Worm (Caenorhabditis elegans) whole organism, young adult: ENCODE data around the gene gst-34.
A peak's percentile ranks its signal among the peaks of the same experiment; 100 is the strongest.

ENCODE experiments used
- C06A6.2 ChIP-seq: fragments of 200-800 bp; sonication (Bioruptor generic); conservative IDR thresholded peaks from 2 replicates; pipeline ENCODE4 v1.3.6; 2022; ENCODE audit warnings: missing genetic modification characterization, missing compliant biosample characterization
- C17E4.6 ChIP-seq: fragments of 200-800 bp; sonication (Bioruptor generic); IDR thresholded peaks from 2 replicates; pipeline ENCODE4 v1.3.6; 2022; ENCODE audit warnings: missing genetic modification reagents, missing genetic modification characterization, missing compliant biosample characterization
- F37B4.10 ChIP-seq: fragments of 200-800 bp; sonication (Bioruptor generic); IDR thresholded peaks from 2 replicates; pipeline ENCODE4 v1.3.6; 2022; ENCODE audit warnings: missing genetic modification characterization, missing compliant biosample characterization
- F52B5.7 ChIP-seq: sonication (generic microtip); optimal IDR thresholded peaks from 2 replicates; lab custom pipeline; 2016; ENCODE audit warnings: mild to moderate bottlenecking, missing genetic modification characterization, missing compliant biosample characterization
- K11D2.4 ChIP-seq: fragments of 200-800 bp; sonication (Bioruptor generic); IDR thresholded peaks from 2 replicates; pipeline ENCODE4 v1.3.6; 2022; ENCODE audit warnings: missing genetic modification reagents, missing genetic modification characterization, missing compliant biosample characterization
- T07F8.4 ChIP-seq: sonication (generic microtip); optimal IDR thresholded peaks from 2 replicates; lab custom pipeline; 2016; ENCODE audit warnings: mild to moderate bottlenecking, missing genetic modification characterization, moderate library complexity, missing compliant biosample characterization
- Y53F4B.3 ChIP-seq: fragments of 200-800 bp; sonication (Bioruptor generic); IDR thresholded peaks from 2 replicates; pipeline ENCODE4 v1.3.6; 2022; ENCODE audit warnings: missing genetic modification reagents, missing genetic modification characterization, missing compliant biosample characterization
- Y53G8AR.9 ChIP-seq: fragments of 200-800 bp; sonication (Bioruptor generic); conservative IDR thresholded peaks from 2 replicates; pipeline ENCODE4 v1.3.6; 2022; ENCODE audit warnings: missing genetic modification reagents, missing genetic modification characterization, missing compliant biosample characterization
- aptf-2 ChIP-seq: fragments of 200-800 bp; sonication (Bioruptor generic); conservative IDR thresholded peaks from 2 replicates; pipeline ENCODE4 v1.3.6; 2022; ENCODE audit warnings: missing genetic modification reagents, missing genetic modification characterization, missing compliant biosample characterization
- attf-3 ChIP-seq: fragments of 200-800 bp; sonication (Bioruptor generic); conservative IDR thresholded peaks from 2 replicates; pipeline ENCODE4 v1.3.6; 2022; ENCODE audit warnings: missing genetic modification reagents, missing genetic modification characterization, missing compliant biosample characterization
- bed-2 ChIP-seq: fragments of 200-800 bp; sonication (Bioruptor generic); IDR thresholded peaks from 2 replicates; pipeline ENCODE4 v1.3.6; 2022; ENCODE audit warnings: missing genetic modification reagents, missing genetic modification characterization, missing compliant biosample characterization
- cebp-2 ChIP-seq: fragments of 200-800 bp; sonication (Bioruptor generic); IDR thresholded peaks from 2 replicates; pipeline ENCODE4 v1.3.6; 2022; ENCODE audit warnings: missing genetic modification characterization, missing compliant biosample characterization
- ceh-27 ChIP-seq: fragments of 200-800 bp; sonication (Bioruptor generic); optimal IDR thresholded peaks from 2 replicates; lab custom pipeline; 2018; ENCODE audit warnings: mild to moderate bottlenecking, missing genetic modification characterization, moderate library complexity, missing compliant biosample characterization
- ceh-79 ChIP-seq: sonication (generic microtip); optimal IDR thresholded peaks from 2 replicates; lab custom pipeline; 2017; ENCODE audit warnings: mild to moderate bottlenecking, missing genetic modification characterization, missing compliant biosample characterization
- ceh-91 ChIP-seq: fragments of 200-800 bp; sonication (Bioruptor generic); IDR thresholded peaks from 2 replicates; pipeline ENCODE4 v1.3.6; 2022; ENCODE audit warnings: missing genetic modification reagents, missing genetic modification characterization, missing compliant biosample characterization
- chd-7 ChIP-seq: sonication (generic microtip); optimal IDR thresholded peaks from 2 replicates; lab custom pipeline; 2016; ENCODE audit warnings: mild to moderate bottlenecking, missing genetic modification characterization, moderate library complexity, missing compliant biosample characterization
- dox-1 ChIP-seq: fragments of 200-800 bp; sonication (Bioruptor generic); IDR thresholded peaks from 2 replicates; pipeline ENCODE4 v1.3.6; 2022; ENCODE audit warnings: missing genetic modification reagents, missing genetic modification characterization, missing compliant biosample characterization
- dpff-1 ChIP-seq: sonication (generic microtip); optimal IDR thresholded peaks from 2 replicates; lab custom pipeline; 2017; ENCODE audit warnings: mild to moderate bottlenecking, missing genetic modification characterization, missing compliant biosample characterization
- egl-44 ChIP-seq: fragments of 200-800 bp; sonication (Bioruptor generic); IDR thresholded peaks from 2 replicates; pipeline ENCODE4 v1.3.6; 2022; ENCODE audit warnings: missing genetic modification reagents, missing genetic modification characterization, missing compliant biosample characterization
- egrh-3 ChIP-seq: fragments of 200-800 bp; sonication (Bioruptor generic); IDR thresholded peaks from 2 replicates; pipeline ENCODE4 v1.3.6; 2022; ENCODE audit warnings: missing genetic modification reagents, missing genetic modification characterization, missing compliant biosample characterization
- ekl-4 ChIP-seq: fragments of 200-800 bp; sonication (Bioruptor generic); IDR thresholded peaks from 2 replicates; pipeline ENCODE4 v1.3.6; 2022; ENCODE audit warnings: missing genetic modification reagents, missing genetic modification characterization, missing compliant biosample characterization
- gei-17 ChIP-seq: fragments of 200-800 bp; sonication (Bioruptor generic); optimal IDR thresholded peaks from 2 replicates; lab custom pipeline; 2018; ENCODE audit warnings: mild to moderate bottlenecking, missing genetic modification characterization, missing compliant biosample characterization
- hmg-1.2 ChIP-seq: fragments of 200-800 bp; sonication (Bioruptor generic); IDR thresholded peaks from 2 replicates; pipeline ENCODE4 v1.3.6; 2022; ENCODE audit warnings: missing genetic modification reagents, missing genetic modification characterization, missing compliant biosample characterization
- let-526 ChIP-seq: fragments of 200-800 bp; sonication (Bioruptor generic); IDR thresholded peaks from 2 replicates; pipeline ENCODE4 v1.3.6; 2022; ENCODE audit warnings: missing genetic modification reagents, missing genetic modification characterization, missing compliant biosample characterization
- let-607 ChIP-seq, 2 experiments: fragments of 200-800 bp in 1 of 2; sonication (Bioruptor generic) in 1 of 2; sonication (generic microtip) in 1 of 2; optimal IDR thresholded peaks; 2 replicates each; lab custom pipeline; 2016 to 2018; ENCODE audit warnings: mild to moderate bottlenecking in 2 of 2, missing compliant biosample characterization in 2 of 2, missing genetic modification characterization in 2 of 2, moderate library complexity in 2 of 2, missing genotype in 1 of 2
- lin-54 ChIP-seq: fragments of 200-800 bp; sonication (Bioruptor generic); optimal IDR thresholded peaks from 2 replicates; lab custom pipeline; 2018; ENCODE audit warnings: mild to moderate bottlenecking, missing genetic modification characterization, missing compliant biosample characterization
- mel-28 ChIP-seq: sonication (generic microtip); optimal IDR thresholded peaks from 2 replicates; lab custom pipeline; 2016; ENCODE audit warnings: borderline replicate concordance, mild to moderate bottlenecking, missing genetic modification characterization, missing compliant biosample characterization
- nfya-2 ChIP-seq: fragments of 200-800 bp; sonication (Bioruptor generic); IDR thresholded peaks from 2 replicates; pipeline ENCODE4 v1.3.6; 2022; ENCODE audit warnings: missing genetic modification reagents, missing genetic modification characterization, missing compliant biosample characterization
- nhr-80 ChIP-seq: sonication (generic microtip); optimal IDR thresholded peaks from 2 replicates; lab custom pipeline; 2016; ENCODE audit warnings: missing genetic modification characterization, missing compliant biosample characterization
- rec-8 ChIP-seq, 2 experiments: sonication (generic microtip); optimal IDR thresholded peaks; 2 replicates each; lab custom pipeline; 2016; ENCODE audit warnings: mild to moderate bottlenecking in 2 of 2, missing genetic modification characterization in 2 of 2, missing genetic modification reagents in 2 of 2, missing genotype in 2 of 2, missing biosample characterization in 1 of 2, missing compliant biosample characterization in 1 of 2, moderate library complexity in 1 of 2
- repo-1 ChIP-seq: sonication (generic microtip); optimal IDR thresholded peaks from 2 replicates; lab custom pipeline; 2017; ENCODE audit warnings: mild to moderate bottlenecking, missing genetic modification characterization, missing compliant biosample characterization
- sdz-38 ChIP-seq: sonication (generic microtip); optimal IDR thresholded peaks from 2 replicates; lab custom pipeline; 2016; ENCODE audit warnings: missing genotype, missing genetic modification characterization, missing compliant biosample characterization
- sea-2 ChIP-seq: fragments of 200-800 bp; sonication (Bioruptor generic); IDR thresholded peaks from 2 replicates; pipeline ENCODE4 v1.3.6; 2022; ENCODE audit warnings: missing genetic modification characterization, missing compliant biosample characterization
- snpc-1.3 ChIP-seq: sonication (generic microtip); optimal IDR thresholded peaks from 2 replicates; lab custom pipeline; 2017; ENCODE audit warnings: missing genetic modification characterization, mild to moderate bottlenecking, missing compliant biosample characterization, antibody characterized with exemption, moderate library complexity, missing genotype, missing genetic modification reagents; ENCODE audit not compliant: insufficient read depth
- zfh-2 ChIP-seq: fragments of 200-800 bp; sonication (Bioruptor generic); conservative IDR thresholded peaks from 2 replicates; pipeline ENCODE4 v1.3.6; 2022; ENCODE audit warnings: missing genetic modification reagents, missing genetic modification characterization, missing compliant biosample characterization
- ztf-22 ChIP-seq: fragments of 200-800 bp; sonication (Bioruptor generic); optimal IDR thresholded peaks from 2 replicates; lab custom pipeline; 2018; ENCODE audit warnings: mild to moderate bottlenecking, missing genetic modification characterization, moderate library complexity, missing compliant biosample characterization

The gst-34 gene

DNA sequence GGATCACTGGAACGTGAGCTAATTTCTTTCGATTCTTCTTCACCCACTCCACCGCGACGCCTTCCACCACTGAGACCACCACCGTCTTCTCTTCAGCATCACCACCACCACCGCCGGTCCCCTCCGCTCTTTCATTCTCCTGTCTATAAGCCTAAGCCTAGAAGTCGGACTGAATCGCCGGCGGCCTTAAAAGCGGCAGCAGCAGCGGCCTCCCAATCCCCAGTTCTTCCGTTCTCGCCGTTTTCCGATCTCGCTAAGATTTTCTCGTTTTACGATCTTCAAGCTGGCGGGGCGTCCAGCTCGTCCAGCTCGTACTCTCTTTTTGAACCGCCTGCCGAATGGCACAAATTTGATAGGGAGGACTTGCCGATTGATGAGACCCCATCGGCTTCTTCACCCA, 43.1 kb upstream of the gst-34 start:
- peak; percentile 88 for TF ChIP-seq zfh-2 (GFP tag; lab: Robert Waterston, UW)
- TF ChIP-seq attf-3 (GFP tag; lab: Robert Waterston, UW): no peak
- TF ChIP-seq ekl-4: 0 out of 2 replicates have a peak, but pooled peaks have one; percentile 30
- no peak for TF ChIP-seq sea-2 (GFP tag; lab: Robert Waterston, UW)
- TF ChIP-seq rec-8 (tag; optimal IDR thresholded peaks at IDR 0.05; lab: Kevin White, UChicago): no peak
- peak; percentile 1 for TF ChIP-seq ceh-79 (tag; lab: Kevin White, UChicago)
- TF ChIP-seq cebp-2: no peak
- 0 out of 2 replicates have a peak, but pooled peaks have one; percentile 12 for TF ChIP-seq C06A6.2
- TF ChIP-seq snpc-1.3: no peak
- TF ChIP-seq ceh-27 (GFP tag; lab: Kevin White, UChicago): no peak
- TF ChIP-seq hmg-1.2 (GFP tag; lab: Robert Waterston, UW): 0 out of 2 replicates have a peak, but pooled peaks have one; percentile 15
- peak; percentile 66; the same call in 1 of the 2 replicates for TF ChIP-seq egrh-3 (GFP tag; lab: Robert Waterston, UW)
- TF ChIP-seq T07F8.4 (tag; lab: Kevin White, UChicago): no peak
- no peak for TF ChIP-seq egl-44 (GFP tag; lab: Robert Waterston, UW)
- TF ChIP-seq F37B4.10 (GFP tag; lab: Robert Waterston, UW): no peak
- no peak for TF ChIP-seq let-607 (tag; optimal IDR thresholded peaks at IDR 0.05; lab: Kevin White, UChicago)
- 0 out of 2 replicates have a peak, but pooled peaks have one; percentile 9 for TF ChIP-seq dox-1 (GFP tag; lab: Robert Waterston, UW)
- TF ChIP-seq F52B5.7 (tag; lab: Kevin White, UChicago): peak; percentile 5
- no peak for TF ChIP-seq Y53F4B.3 (GFP tag; lab: Robert Waterston, UW)
- no peak for TF ChIP-seq C17E4.6 (GFP tag; lab: Robert Waterston, UW)

DNA sequence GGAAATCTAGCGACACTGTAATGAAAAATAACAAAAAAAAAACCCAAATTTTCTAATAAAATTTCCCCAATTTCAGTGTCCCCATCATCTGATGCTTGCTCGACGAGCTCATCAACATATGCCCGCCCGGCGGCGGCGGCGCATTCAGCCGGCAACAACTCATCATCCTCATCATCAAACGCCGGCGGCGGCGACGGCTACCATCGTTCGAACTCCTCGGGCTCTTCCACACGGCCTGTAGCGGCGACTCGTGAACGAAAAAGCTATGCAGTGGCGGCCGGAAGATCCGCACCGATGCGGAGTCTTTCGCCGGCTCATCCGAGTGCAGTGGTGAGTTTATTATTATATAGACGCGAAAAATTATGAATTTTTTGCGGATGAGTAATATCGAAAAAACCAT, 37.1 kb upstream of the gst-34 start:
- TF ChIP-seq gei-17 (GFP tag; lab: Kevin White, UChicago) (no peak), egrh-3 (GFP tag; lab: Robert Waterston, UW) (peak; percentile 53; the same call in 1 of the 2 replicates), ceh-91 (no peak), zfh-2 (GFP tag; lab: Robert Waterston, UW) (peak; percentile 90), lin-54 (GFP tag; lab: Kevin White, UChicago) (no peak), ztf-22 (GFP tag; lab: Kevin White, UChicago) (no peak), chd-7 (no peak), Y53G8AR.9 (no peak)
- TF ChIP-seq, all 124 proteins: peak for 2

DNA sequence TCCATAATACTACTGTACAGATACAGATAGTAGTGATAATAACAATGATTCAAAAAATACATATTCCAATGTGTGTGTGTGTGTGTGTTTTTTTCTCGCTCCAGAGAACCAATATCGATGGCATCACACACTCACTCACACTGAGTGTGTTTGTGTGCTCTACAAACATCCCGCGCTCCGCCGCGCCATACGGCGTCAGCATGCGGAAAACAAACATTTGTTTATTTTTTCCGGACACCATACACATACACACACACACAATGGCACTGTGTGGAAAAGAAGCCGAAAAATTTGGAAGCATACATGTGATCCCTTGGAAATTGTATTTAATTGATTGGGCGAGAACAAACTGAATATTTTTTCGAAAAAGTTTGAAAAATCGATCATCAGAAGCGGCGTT, 36.0 kb upstream of the gst-34 start:
- TF ChIP-seq C17E4.6 (GFP tag; lab: Robert Waterston, UW) (no peak), K11D2.4 (GFP tag; lab: Robert Waterston, UW) (no peak), aptf-2 (GFP tag; lab: Robert Waterston, UW) (0 out of 2 replicates have a peak, but pooled peaks have one; percentile 5), repo-1 (tag; lab: Kevin White, UChicago) (no peak), sdz-38 (tag; lab: Kevin White, UChicago) (no peak), ekl-4 (no peak), nhr-80 (no peak), let-526 (no peak), nfya-2 (GFP tag; lab: Robert Waterston, UW) (0 out of 2 replicates have a peak, but pooled peaks have one; percentile 60), mel-28 (no peak), dpff-1 (tag; lab: Kevin White, UChicago) (no peak), bed-2 (GFP tag; lab: Robert Waterston, UW) (no peak), ceh-79 (tag; lab: Kevin White, UChicago) (no peak)
